Worm (Caenorhabditis elegans) whole organism, L3 larva: ENCODE measurements around the gene C33E10.10.
"Not testable (repeated sequence)": the region's sequence is repeated elsewhere in the genome, so short reads cannot be mapped to it uniquely, and the experiment has no call there.

Experiments
- R02D3.7 ChIP-seq: fragments of 150-350 bp; optimal IDR thresholded peaks from 2 replicates; lab custom pipeline; 2014; ENCODE audit warnings: missing biosample characterization, missing genetic modification characterization
- ceh-16 ChIP-seq: sonication (generic microtip); optimal IDR thresholded peaks from 2 replicates; lab custom pipeline; 2017; ENCODE audit warnings: missing biosample characterization, missing genetic modification characterization
- egl-5 ChIP-seq: fragments of 150-350 bp; optimal IDR thresholded peaks from 2 replicates; lab custom pipeline; 2017; ENCODE audit warnings: missing biosample characterization, missing genetic modification reagents, missing genetic modification characterization, inconsistent platforms
- eor-1 ChIP-seq, 2 experiments: fragments of 150-350 bp; optimal IDR thresholded peaks; 2 replicates each; lab custom pipeline; 2014 to 2018; ENCODE audit warnings: missing biosample characterization in 2 of 2, missing genetic modification characterization in 2 of 2
- nhr-76 ChIP-seq: fragments of 150-350 bp; sonication (generic microtip); optimal IDR thresholded peaks from 5 replicates; lab custom pipeline; 2014; ENCODE audit warnings: missing biosample characterization, missing genetic modification characterization
- zag-1 ChIP-seq: fragments of 150-350 bp; optimal IDR thresholded peaks from 2 replicates; lab custom pipeline; 2014; ENCODE audit warnings: missing biosample characterization, missing genetic modification characterization

DNA sequence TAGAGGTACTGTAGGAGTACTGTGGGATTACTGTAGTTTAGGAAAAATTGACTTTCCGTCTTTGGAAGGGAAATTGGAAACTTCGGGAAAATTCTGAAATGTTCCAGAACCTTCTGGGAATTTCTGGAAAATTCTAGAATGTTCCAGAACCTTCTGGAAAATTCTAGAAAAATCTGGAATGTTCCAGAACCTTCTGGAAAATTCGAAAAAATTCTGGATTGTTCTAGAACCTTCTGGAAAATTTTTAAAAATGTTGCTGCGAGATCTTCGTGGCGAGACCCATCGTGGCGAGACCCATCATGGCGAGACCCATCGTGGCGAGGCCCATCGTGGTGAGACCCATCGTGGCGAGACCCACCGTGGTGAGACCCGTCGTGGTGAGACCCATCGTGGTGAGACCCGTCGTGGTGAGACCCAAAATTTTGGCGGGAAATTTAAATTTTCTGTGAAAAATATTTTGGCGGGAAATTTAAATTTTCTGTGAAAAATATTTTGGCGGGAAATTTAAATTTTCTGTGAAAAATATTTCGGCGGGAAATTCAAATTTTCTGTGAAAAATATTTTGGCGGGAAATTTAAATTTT is 9.0 kb upstream of the C33E10.10 start, which contains the start of gene C53C11.4:
- TF ChIP-seq eor-1 (tag; optimal IDR thresholded peaks at IDR 0.05; lab: Kevin White, UChicago); zag-1; nhr-76 (tag; lab: Kevin White, UChicago); egl-5 (tag; lab: Kevin White, UChicago); R02D3.7 (tag; lab: Kevin White, UChicago); ceh-16 (tag; lab: Kevin White, UChicago): not testable (repeated sequence)
